Worm (Caenorhabditis elegans) whole organism, early embryonic: ENCODE results near the gene Y39G8B.10.
A peak's percentile ranks its signal among the peaks of the same experiment; 100 is the strongest.
"Not testable (repeated sequence)": the region's sequence is repeated elsewhere in the genome, so short reads cannot be mapped to it uniquely, and the experiment has no call there.

Experiments used
- B0310.2 ChIP-seq: sonication (generic microtip); optimal IDR thresholded peaks from 2 replicates; lab custom pipeline; 2016; ENCODE audit warnings: mild to moderate bottlenecking, missing genetic modification characterization, missing compliant biosample characterization
- F13C5.2 ChIP-seq: sonication (generic microtip); optimal IDR thresholded peaks from 2 replicates; lab custom pipeline; 2017; ENCODE audit warnings: mild to moderate bottlenecking, missing genetic modification characterization, inconsistent platforms, missing compliant biosample characterization
- aly-1 ChIP-seq: sonication (generic microtip); optimal IDR thresholded peaks from 2 replicates; lab custom pipeline; 2016; ENCODE audit warnings: missing genetic modification characterization, missing compliant biosample characterization
- ama-1 ChIP-seq: fragments of 150-350 bp; optimal IDR thresholded peaks from 2 replicates; lab custom pipeline; 2014
- ceh-13 ChIP-seq: fragments of 200-800 bp; sonication (Bioruptor generic); optimal IDR thresholded peaks from 2 replicates; lab custom pipeline; 2018; ENCODE audit warnings: mild to moderate bottlenecking, missing genetic modification characterization, missing compliant biosample characterization
- ceh-36 ChIP-seq: sonication (generic microtip); optimal IDR thresholded peaks from 2 replicates; lab custom pipeline; 2016; ENCODE audit warnings: missing genetic modification characterization, inconsistent platforms, missing compliant biosample characterization
- ets-7 ChIP-seq: sonication (generic microtip); optimal IDR thresholded peaks from 2 replicates; lab custom pipeline; 2016; ENCODE audit warnings: missing genotype, missing genetic modification characterization, missing compliant biosample characterization
- flt-1 ChIP-seq: fragments of 200-800 bp; sonication (Bioruptor generic); IDR thresholded peaks from 2 replicates; pipeline ENCODE4 v1.3.6; 2022; ENCODE audit warnings: missing genetic modification characterization, missing compliant biosample characterization
- hmbx-1 ChIP-seq: sonication (generic microtip); optimal IDR thresholded peaks from 2 replicates; lab custom pipeline; 2016; ENCODE audit warnings: mild to moderate bottlenecking, missing genetic modification characterization, missing compliant biosample characterization
- hmg-4 ChIP-seq: fragments of 200-800 bp; sonication (Bioruptor generic); optimal IDR thresholded peaks from 2 replicates; lab custom pipeline; 2018; ENCODE audit warnings: mild to moderate bottlenecking, missing genetic modification characterization, missing compliant biosample characterization
- hnd-1 ChIP-seq: sonication (generic microtip); optimal IDR thresholded peaks from 2 replicates; lab custom pipeline; 2016; ENCODE audit warnings: missing genetic modification characterization, missing compliant biosample characterization
- pes-1 ChIP-seq: fragments of 200-800 bp; sonication (Bioruptor generic); IDR thresholded peaks from 2 replicates; pipeline ENCODE4 v1.3.6; 2022; ENCODE audit warnings: missing genetic modification reagents, missing genetic modification characterization, missing compliant biosample characterization
- scrt-1 ChIP-seq: fragments of 200-800 bp; sonication (Bioruptor generic); IDR thresholded peaks from 2 replicates; pipeline ENCODE4 v1.3.6; 2022; ENCODE audit warnings: missing genetic modification characterization, missing compliant biosample characterization
- sea-1 ChIP-seq: fragments of 200-800 bp; sonication (Bioruptor generic); conservative IDR thresholded peaks from 2 replicates; pipeline ENCODE4 v1.3.6; 2022; ENCODE audit warnings: missing genetic modification characterization, missing compliant biosample characterization
- tbx-11 ChIP-seq: fragments of 200-800 bp; sonication (Bioruptor generic); IDR thresholded peaks from 2 replicates; pipeline ENCODE4 v1.3.6; 2022; ENCODE audit warnings: missing genetic modification characterization, missing compliant biosample characterization
- tbx-37 ChIP-seq: fragments of 200-800 bp; sonication (Bioruptor generic); conservative IDR thresholded peaks from 2 replicates; pipeline ENCODE4 v1.3.6; 2022; ENCODE audit warnings: missing genetic modification reagents, missing genetic modification characterization, missing compliant biosample characterization
- tra-4 ChIP-seq: sonication (generic microtip); optimal IDR thresholded peaks from 2 replicates; lab custom pipeline; 2017; ENCODE audit warnings: missing genetic modification characterization, missing compliant biosample characterization

Y39G8B.10 gene

ce11 chrII:13982923-13983322, at the start of gene Y39G8B.10, which contains the start of gene Y39G8B.13:
TSS of gene Y39G8B.10 (minus strand) at chrII:13983115.
TSS of gene Y39G8B.13 (minus strand) at chrII:13983047.
- TF ChIP-seq ceh-36 (tag; lab: Kevin White, UChicago), result no peak
- no peak for TF ChIP-seq hmbx-1 (tag; lab: Kevin White, UChicago)
- no peak for TF ChIP-seq aly-1
- no peak for TF ChIP-seq hmg-4
- no peak for TF ChIP-seq tbx-37
- no peak for TF ChIP-seq hnd-1 (tag; lab: Kevin White, UChicago)
- no peak for TF ChIP-seq flt-1 (GFP tag; lab: Robert Waterston, UW)
- no peak for TF ChIP-seq ceh-13 (GFP tag; lab: Kevin White, UChicago)
- TF ChIP-seq tbx-11 (GFP tag; lab: Robert Waterston, UW), result no peak
- no peak for TF ChIP-seq scrt-1 (GFP tag; lab: Robert Waterston, UW)

- TF ChIP-seq flt-1 (GFP tag; lab: Robert Waterston, UW) (no peak), tbx-37 (no peak), ets-7 (tag; lab: Kevin White, UChicago) (no peak), F13C5.2 (no peak), hmg-4 (no peak), hnd-1 (tag; lab: Kevin White, UChicago) (no peak), tra-4 (no peak), B0310.2 (tag; lab: Kevin White, UChicago) (no peak), pes-1 (GFP tag; lab: Robert Waterston, UW) (no peak), ceh-13 (GFP tag; lab: Kevin White, UChicago) (no peak), sea-1 (GFP tag; lab: Robert Waterston, UW) (no peak), ceh-36 (tag; lab: Kevin White, UChicago) (no peak), tbx-11 (GFP tag; lab: Robert Waterston, UW) (no peak), hmbx-1 (tag; lab: Kevin White, UChicago) (no peak), aly-1 (no peak)
These were observed 49.8 kb upstream of the Y39G8B.10 start for ce11 chrII:14032705-14033104.

- TF ChIP-seq F13C5.2; ets-7 (tag; lab: Kevin White, UChicago); sea-1 (GFP tag; lab: Robert Waterston, UW): not testable (repeated sequence)
These were observed 38.3 kb upstream of the Y39G8B.10 start, which contains the start of gene F01D5.10 for ce11 chrII:14021230-14021629. TSS of gene F01D5.10 (minus strand) at chrII:14021330.

- TF ChIP-seq hmg-4, result peak; percentile 36
- peak; percentile 68; the same call in 1 of the 2 replicates for TF ChIP-seq pes-1 (GFP tag; lab: Robert Waterston, UW)
- peak; percentile 63; the same call in 1 of the 2 replicates for TF ChIP-seq tbx-11 (GFP tag; lab: Robert Waterston, UW)
- 0 out of 2 replicates have a peak, but pooled peaks have one; percentile 43 for TF ChIP-seq scrt-1 (GFP tag; lab: Robert Waterston, UW)
- TF ChIP-seq sea-1 (GFP tag; lab: Robert Waterston, UW), result 0 out of 2 replicates have a peak, but pooled peaks have one; percentile 51
- peak; percentile 37 for TF ChIP-seq tbx-37
These were observed 36.7 kb upstream of the Y39G8B.10 start for ce11 chrII:14019625-14020024.

- no peak for TF ChIP-seq hmbx-1 (tag; lab: Kevin White, UChicago)
- TF ChIP-seq ama-1, result no peak
- TF ChIP-seq ceh-13 (GFP tag; lab: Kevin White, UChicago), result no peak
- no peak for TF ChIP-seq scrt-1 (GFP tag; lab: Robert Waterston, UW)
- TF ChIP-seq tbx-37, result no peak
- TF ChIP-seq B0310.2 (tag; lab: Kevin White, UChicago), result no peak
- TF ChIP-seq hmg-4, result no peak
- TF ChIP-seq hnd-1 (tag; lab: Kevin White, UChicago), result no peak
- no peak for TF ChIP-seq aly-1
- no peak for TF ChIP-seq sea-1 (GFP tag; lab: Robert Waterston, UW)
- TF ChIP-seq pes-1 (GFP tag; lab: Robert Waterston, UW), result no peak
- no peak for TF ChIP-seq tbx-11 (GFP tag; lab: Robert Waterston, UW)
- TF ChIP-seq ceh-36 (tag; lab: Kevin White, UChicago), result no peak
- no peak for TF ChIP-seq tra-4
- no peak for TF ChIP-seq ets-7 (tag; lab: Kevin White, UChicago)
- no peak for TF ChIP-seq flt-1 (GFP tag; lab: Robert Waterston, UW)
These were observed 36.0 kb upstream of the Y39G8B.10 start for ce11 chrII:14018887-14019286.

- TF ChIP-seq sea-1 (GFP tag; lab: Robert Waterston, UW) (no peak), tra-4 (no peak), ama-1 (peak; percentile 78), F13C5.2 (peak; percentile 24), aly-1 (no peak), tbx-11 (GFP tag; lab: Robert Waterston, UW) (no peak), B0310.2 (tag; lab: Kevin White, UChicago) (no peak), hnd-1 (tag; lab: Kevin White, UChicago) (no peak), ceh-36 (tag; lab: Kevin White, UChicago) (no peak), hmg-4 (peak; percentile 68), flt-1 (GFP tag; lab: Robert Waterston, UW) (no peak), pes-1 (GFP tag; lab: Robert Waterston, UW) (no peak), hmbx-1 (tag; lab: Kevin White, UChicago) (no peak), ets-7 (tag; lab: Kevin White, UChicago) (no peak)
These were observed 35.3 kb upstream of the Y39G8B.10 start for ce11 chrII:14018192-14018591.

- TF ChIP-seq tbx-37, result no peak
- TF ChIP-seq F13C5.2, result no peak
- TF ChIP-seq hmg-4, result no peak
- TF ChIP-seq tra-4, result no peak
- no peak for TF ChIP-seq ama-1
- TF ChIP-seq sea-1 (GFP tag; lab: Robert Waterston, UW), result no peak
These were observed 34.0 kb upstream of the Y39G8B.10 start, which contains the start of gene cyp-37A1 for ce11 chrII:14016865-14017264. TSS of gene cyp-37A1 (minus strand) at chrII:14016965.

- TF ChIP-seq flt-1 (GFP tag; lab: Robert Waterston, UW) (no peak), hmg-4 (no peak), hmbx-1 (tag; lab: Kevin White, UChicago) (no peak), ceh-36 (tag; lab: Kevin White, UChicago) (no peak), ama-1 (no peak), scrt-1 (GFP tag; lab: Robert Waterston, UW) (no peak), B0310.2 (tag; lab: Kevin White, UChicago) (no peak), tbx-37 (no peak), aly-1 (no peak), F13C5.2 (no peak), ets-7 (tag; lab: Kevin White, UChicago) (no peak), tra-4 (no peak), sea-1 (GFP tag; lab: Robert Waterston, UW) (no peak), pes-1 (GFP tag; lab: Robert Waterston, UW) (no peak), ceh-13 (GFP tag; lab: Kevin White, UChicago) (no peak)
These were observed 31.7 kb upstream of the Y39G8B.10 start for ce11 chrII:14014637-14015036.
